Worm (Caenorhabditis elegans) whole organism, late embryonic: ENCODE measurements around the gene dhhc-6.

Experiments
- F13H6.1 ChIP-seq: sonication (generic microtip); optimal IDR thresholded peaks from 2 replicates; lab custom pipeline; 2016; ENCODE audit warnings: missing genetic modification characterization, missing compliant biosample characterization
- ama-1 ChIP-seq: fragments of 150-350 bp; optimal IDR thresholded peaks from 2 replicates; lab custom pipeline; 2014
- ceh-9 ChIP-seq: sonication (generic microtip); optimal IDR thresholded peaks from 2 replicates; lab custom pipeline; 2016; ENCODE audit warnings: mild to moderate bottlenecking, missing genetic modification characterization, inconsistent platforms, missing compliant biosample characterization
- elt-2 ChIP-seq: sonication (generic microtip); optimal IDR thresholded peaks from 2 replicates; lab custom pipeline; 2016; ENCODE audit warnings: missing genetic modification reagents, missing genetic modification characterization, missing compliant biosample characterization
- hlh-6 ChIP-seq: sonication (generic microtip); optimal IDR thresholded peaks from 2 replicates; lab custom pipeline; 2016; ENCODE audit warnings: missing genotype, missing genetic modification characterization, missing compliant biosample characterization
- nfya-1 ChIP-seq: sonication (generic microtip); optimal IDR thresholded peaks from 2 replicates; lab custom pipeline; 2017; ENCODE audit warnings: missing genetic modification characterization, mild to moderate bottlenecking, missing compliant biosample characterization, antibody characterized with exemption, moderate library complexity
- pag-3 ChIP-seq: sonication (generic microtip); optimal IDR thresholded peaks from 2 replicates; lab custom pipeline; 2016; ENCODE audit warnings: missing compliant biosample characterization, missing genetic modification characterization, borderline replicate concordance
- pha-4 ChIP-seq: fragments of 150-350 bp; optimal IDR thresholded peaks from 2 replicates; lab custom pipeline; 2018; ENCODE audit warnings: missing biosample characterization, missing genetic modification reagents, missing genetic modification characterization
- pqm-1 ChIP-seq: sonication (generic microtip); optimal IDR thresholded peaks from 2 replicates; lab custom pipeline; 2016; ENCODE audit warnings: missing genetic modification characterization, missing compliant biosample characterization
- sdc-2 ChIP-seq: sonication (generic microtip); optimal IDR thresholded peaks from 2 replicates; lab custom pipeline; 2016; ENCODE audit warnings: missing genotype, missing genetic modification characterization, missing compliant biosample characterization
- sox-4 ChIP-seq: sonication (generic microtip); optimal IDR thresholded peaks from 2 replicates; lab custom pipeline; 2017; ENCODE audit warnings: mild to moderate bottlenecking, missing genetic modification characterization, inconsistent platforms, missing compliant biosample characterization
- unc-55 ChIP-seq: sonication (generic microtip); optimal IDR thresholded peaks from 2 replicates; lab custom pipeline; 2017; ENCODE audit warnings: missing biosample characterization, missing genetic modification reagents, missing genetic modification characterization

DNA sequence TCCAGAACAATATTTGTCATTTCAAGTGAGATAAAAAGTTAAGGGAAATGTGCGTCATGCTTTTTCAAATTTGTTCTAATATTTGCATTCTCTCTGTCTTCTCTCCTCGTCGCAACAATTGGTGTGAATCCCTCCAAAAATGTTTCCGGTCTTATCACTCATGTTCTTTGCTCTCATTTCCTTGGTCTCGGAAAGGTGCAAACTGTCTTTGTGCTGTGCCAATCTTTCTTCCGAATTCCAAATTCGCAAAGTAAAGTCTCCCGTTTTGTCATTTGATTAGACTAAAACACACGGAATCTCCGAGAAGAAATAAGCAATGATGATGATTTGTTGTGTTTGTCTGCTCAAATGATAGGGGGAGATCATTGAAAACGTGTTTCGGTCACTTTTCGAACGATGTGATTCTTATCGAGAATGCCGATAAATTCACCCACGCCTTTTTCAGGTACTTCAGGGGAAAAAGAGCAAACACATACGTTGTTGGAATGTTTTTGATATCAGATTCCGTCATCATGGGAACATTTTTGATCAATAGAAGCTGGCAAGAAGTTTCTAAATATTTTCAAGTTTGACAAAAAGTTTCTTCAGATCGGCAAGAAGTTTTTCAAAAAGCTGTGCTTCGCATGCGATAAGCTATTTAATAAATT lies 40.8 kb downstream of the dhhc-6 start:
- TF ChIP-seq nfya-1 (tag; lab: Kevin White, UChicago) (no peak), ama-1 (lab: Kevin White, UChicago) (no peak), F13H6.1 (no peak), ceh-9 (tag; lab: Kevin White, UChicago) (no peak), hlh-6 (no peak), pag-3 (tag; lab: Kevin White, UChicago) (no peak), unc-55 (no peak), pqm-1 (tag; lab: Kevin White, UChicago) (no peak), sox-4 (no peak), elt-2 (tag; lab: Kevin White, UChicago) (no peak), pha-4 (tag; lab: Kevin White, UChicago) (no peak), sdc-2 (no peak)
